Fruit fly (Drosophila melanogaster) whole organism, embryonic: ENCODE data around the gene Acp26Aa.

Source experiments
- CG10209 ChIP-seq: fragments of 200-800 bp; sonication (Bioruptor generic); optimal IDR thresholded peaks from 3 replicates; lab custom pipeline; 2017; ENCODE audit warnings: missing biosample characterization, mild to moderate bottlenecking, missing genetic modification characterization, missing genetic modification reagents
- CG10267 ChIP-seq: fragments of 200-800 bp; sonication (Bioruptor generic); optimal IDR thresholded peaks from 2 replicates; lab custom pipeline; 2018; ENCODE audit warnings: missing biosample characterization, mild to moderate bottlenecking, missing genetic modification characterization, moderate library complexity
- CG10959 ChIP-seq: fragments of 200-800 bp; sonication (Bioruptor generic); IDR thresholded peaks from 2 replicates; pipeline ENCODE4 v1.3.6; 2022; ENCODE audit warnings: missing biosample characterization, missing genetic modification characterization
- CG14860 ChIP-seq: fragments of 200-800 bp; sonication (Bioruptor generic); IDR thresholded peaks from 3 replicates; pipeline ENCODE4 v1.3.6; 2022; ENCODE audit warnings: missing biosample characterization, missing genetic modification characterization; ENCODE audit not compliant: partially characterized antibody
- CG14965 ChIP-seq: fragments of 200-800 bp; sonication (Bioruptor generic); optimal IDR thresholded peaks from 2 replicates; lab custom pipeline; 2016; ENCODE audit warnings: missing biosample characterization, missing genetic modification characterization, borderline replicate concordance
- CG1603 ChIP-seq: fragments of 200-800 bp; sonication (Bioruptor generic); optimal IDR thresholded peaks from 2 replicates; lab custom pipeline; 2019; ENCODE audit warnings: missing biosample characterization, mild to moderate bottlenecking, missing genetic modification characterization, moderate library complexity
- CG17912 ChIP-seq: fragments of 200-800 bp; sonication (Bioruptor generic); optimal IDR thresholded peaks from 2 replicates; lab custom pipeline; 2018; ENCODE audit warnings: missing biosample characterization, mild to moderate bottlenecking, missing genetic modification characterization
- CG18619 ChIP-seq: fragments of 200-800 bp; sonication (Bioruptor generic); optimal IDR thresholded peaks from 3 replicates; lab custom pipeline; 2017; ENCODE audit warnings: missing biosample characterization, mild to moderate bottlenecking, missing genetic modification characterization
- CG2199 ChIP-seq: fragments of 200-800 bp; sonication (Bioruptor generic); IDR thresholded peaks from 3 replicates; pipeline ENCODE4 v1.3.6; 2022; ENCODE audit warnings: missing biosample characterization, missing genetic modification characterization
- CG7928 ChIP-seq: fragments of 200-800 bp; sonication (Bioruptor generic); optimal IDR thresholded peaks from 2 replicates; lab custom pipeline; 2017; ENCODE audit warnings: missing biosample characterization, mild to moderate bottlenecking, missing genetic modification characterization
- CG8089 ChIP-seq: fragments of 200-800 bp; sonication (Bioruptor generic); optimal IDR thresholded peaks from 3 replicates; lab custom pipeline; 2016; ENCODE audit warnings: missing biosample characterization, missing genetic modification characterization
- CG8944 ChIP-seq: fragments of 200-800 bp; sonication (Bioruptor generic); optimal IDR thresholded peaks from 3 replicates; lab custom pipeline; 2016; ENCODE audit warnings: missing biosample characterization, missing genetic modification characterization
- CkIIα-i1 ChIP-seq: fragments of 200-800 bp; sonication (Bioruptor generic); IDR thresholded peaks from 2 replicates; pipeline ENCODE4 v1.3.6; 2022; ENCODE audit warnings: missing biosample characterization, missing genetic modification characterization
- HLHmδ ChIP-seq: fragments of 200-800 bp; sonication (Bioruptor generic); optimal IDR thresholded peaks from 2 replicates; lab custom pipeline; 2018; ENCODE audit warnings: missing biosample characterization, mild to moderate bottlenecking, missing genetic modification characterization, moderate library complexity
- Hr78 ChIP-seq, 2 experiments: fragments of 200-800 bp in 1 of 2; fragments of >200 bp in 1 of 2; sonication (Bioruptor generic) in 1 of 2; optimal IDR thresholded peaks; 2 replicates each; lab custom pipeline; 2017 to 2019; ENCODE audit warnings: missing biosample characterization in 2 of 2, missing genetic modification characterization in 2 of 2, mild to moderate bottlenecking in 1 of 2, moderate library complexity in 1 of 2
- Kr ChIP-seq: fragments of 200-800 bp; sonication (Bioruptor generic); optimal IDR thresholded peaks from 2 replicates; lab custom pipeline; 2017; ENCODE audit warnings: missing biosample characterization, mild to moderate bottlenecking, missing genetic modification characterization
- MTF-1 ChIP-seq: fragments of 200-800 bp; sonication (Bioruptor generic); optimal IDR thresholded peaks from 2 replicates; lab custom pipeline; 2018; ENCODE audit warnings: missing biosample characterization, mild to moderate bottlenecking, missing genetic modification characterization, borderline replicate concordance
- Mad ChIP-seq: fragments of 200-800 bp; sonication (Bioruptor generic); optimal IDR thresholded peaks from 2 replicates; lab custom pipeline; 2016; ENCODE audit warnings: missing biosample characterization, missing genetic modification characterization
- Med ChIP-seq: fragments of 200-800 bp; sonication (Bioruptor generic); peaks from one replicate; lab custom pipeline; 2016; ENCODE audit warnings: missing biosample characterization, missing genetic modification characterization, mild to moderate bottlenecking, inconsistent platforms, moderate library complexity
- Neu2 ChIP-seq: fragments of 200-800 bp; sonication (Bioruptor generic); optimal IDR thresholded peaks from 3 replicates; lab custom pipeline; 2016; ENCODE audit warnings: missing biosample characterization, missing genetic modification characterization, borderline replicate concordance
- Nf-YB ChIP-seq: fragments of 200-800 bp; sonication (Bioruptor generic); optimal IDR thresholded peaks from 3 replicates; lab custom pipeline; 2019; ENCODE audit warnings: missing biosample characterization, mild to moderate bottlenecking, missing genetic modification characterization, moderate library complexity
- Pdp1 ChIP-seq, 2 experiments: fragments of 200-800 bp; sonication (Bioruptor generic); optimal IDR thresholded peaks; 3 replicates each; lab custom pipeline; 2016; ENCODE audit warnings: missing biosample characterization in 2 of 2, missing genetic modification characterization in 2 of 2, mild to moderate bottlenecking in 1 of 2, moderate library complexity in 1 of 2
- Vsx1 ChIP-seq: fragments of 200-800 bp; sonication (Bioruptor generic); optimal IDR thresholded peaks from 2 replicates; lab custom pipeline; 2017; ENCODE audit warnings: missing biosample characterization, mild to moderate bottlenecking, missing genetic modification characterization, missing genetic modification reagents
- ac ChIP-seq: fragments of 200-800 bp; sonication (Bioruptor generic); optimal IDR thresholded peaks from 3 replicates; lab custom pipeline; 2017; ENCODE audit warnings: missing biosample characterization, mild to moderate bottlenecking, missing genetic modification characterization
- ara ChIP-seq: fragments of 200-800 bp; sonication (Bioruptor generic); IDR thresholded peaks from 2 replicates; pipeline ENCODE4 v1.3.6; 2022; ENCODE audit warnings: missing biosample characterization, missing genetic modification characterization
- btn ChIP-seq: fragments of 200-800 bp; sonication (Bioruptor generic); optimal IDR thresholded peaks from 2 replicates; lab custom pipeline; 2016; ENCODE audit warnings: missing biosample characterization, missing genetic modification characterization
- crol ChIP-seq: fragments of 200-800 bp; sonication (Bioruptor generic); IDR thresholded peaks from 2 replicates; pipeline ENCODE4 v1.3.6; 2022; ENCODE audit warnings: missing biosample characterization, missing genetic modification characterization
- gsb-n ChIP-seq: fragments of 200-800 bp; sonication (Bioruptor generic); optimal IDR thresholded peaks from 3 replicates; lab custom pipeline; 2018; ENCODE audit warnings: missing biosample characterization, mild to moderate bottlenecking, missing genetic modification characterization
- kah ChIP-seq: fragments of 200-800 bp; sonication (Bioruptor generic); optimal IDR thresholded peaks from 2 replicates; lab custom pipeline; 2018; ENCODE audit warnings: missing biosample characterization, mild to moderate bottlenecking, missing genetic modification characterization
- org-1 ChIP-seq: fragments of 200-800 bp; sonication (Bioruptor generic); optimal IDR thresholded peaks from 2 replicates; lab custom pipeline; 2017; ENCODE audit warnings: missing biosample characterization, missing genetic modification characterization
- prd ChIP-seq, 3 experiments: fragments of >200 bp in 2 of 3; fragments of 200-800 bp in 1 of 3; sonication (Bioruptor generic) in 1 of 3; optimal IDR thresholded peaks in 2 of 3; IDR thresholded peaks in 1 of 3; 2 replicates in 2 of 3; 3 replicates in 1 of 3; pipeline versions ENCODE4 v1.3.6 to Lab custom; 2017 to 2022; ENCODE audit warnings: missing biosample characterization in 1 of 3, missing genetic modification characterization in 1 of 3
- pros ChIP-seq: fragments of 200-800 bp; sonication (Bioruptor generic); optimal IDR thresholded peaks from 3 replicates; lab custom pipeline; 2019; ENCODE audit warnings: missing biosample characterization, mild to moderate bottlenecking, missing genetic modification characterization, moderate library complexity
- psq ChIP-seq: fragments of 200-800 bp; sonication (Bioruptor generic); optimal IDR thresholded peaks from 2 replicates; lab custom pipeline; 2017; ENCODE audit warnings: missing biosample characterization, missing genetic modification characterization
- sd ChIP-seq: fragments of 200-800 bp; sonication (Bioruptor generic); optimal IDR thresholded peaks from 3 replicates; lab custom pipeline; 2018; ENCODE audit warnings: missing biosample characterization, mild to moderate bottlenecking, missing genetic modification characterization, moderate library complexity
- tll ChIP-seq, 2 experiments: fragments of 200-800 bp in 1 of 2; fragments of >200 bp in 1 of 2; sonication (Bioruptor generic) in 1 of 2; optimal IDR thresholded peaks; 2 replicates each; lab custom pipeline; 2017 to 2019; ENCODE audit warnings: missing biosample characterization in 2 of 2, missing genetic modification characterization in 2 of 2, mild to moderate bottlenecking in 1 of 2, moderate library complexity in 1 of 2
- twi ChIP-seq: fragments of 200-800 bp; optimal IDR thresholded peaks from 2 replicates; lab custom pipeline; 2019; ENCODE audit warnings: missing biosample characterization, mild to moderate bottlenecking, missing genetic modification characterization, moderate library complexity
- unc-4 ChIP-seq: fragments of 200-800 bp; sonication (Bioruptor generic); IDR thresholded peaks from 2 replicates; pipeline ENCODE4 v1.3.6; 2022; ENCODE audit warnings: missing biosample characterization, missing genetic modification characterization; ENCODE audit not compliant: partially characterized antibody
- zen ChIP-seq: fragments of 200-800 bp; sonication (Bioruptor generic); optimal IDR thresholded peaks from 3 replicates; lab custom pipeline; 2018; ENCODE audit warnings: missing biosample characterization, mild to moderate bottlenecking, missing genetic modification characterization, moderate library complexity

Acp26Aa gene

DNA sequence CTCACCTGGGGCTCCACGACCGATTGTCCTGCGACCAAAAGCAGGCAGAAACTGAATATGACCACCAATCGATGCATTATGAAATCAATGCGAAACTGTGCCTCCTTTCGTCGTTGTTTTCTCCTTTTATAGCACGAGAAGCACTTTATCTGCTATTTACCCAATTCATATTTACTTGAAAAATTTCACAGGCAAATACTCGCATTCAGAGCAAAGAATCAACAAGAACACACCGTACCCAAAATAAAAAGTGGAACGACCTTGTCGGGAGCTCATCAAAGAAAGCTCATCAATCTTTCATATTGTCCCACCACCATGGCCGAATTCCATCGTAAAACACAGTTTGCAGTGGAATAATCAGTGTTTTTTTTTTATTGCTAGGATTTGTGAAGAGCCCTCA, 10.9 kb upstream of the Acp26Aa start, which contains the start of gene CG9021 (continued):
- TF ChIP-seq CG8944 (GFP tag; lab: Kevin White, UChicago) (no peak), Vsx1 (GFP tag; lab: Kevin White, UChicago) (no peak), CG8089 (GFP tag; lab: Kevin White, UChicago) (no peak), CkIIα-i1 (GFP tag; lab: Robert Waterston, UW) (no peak)

DNA sequence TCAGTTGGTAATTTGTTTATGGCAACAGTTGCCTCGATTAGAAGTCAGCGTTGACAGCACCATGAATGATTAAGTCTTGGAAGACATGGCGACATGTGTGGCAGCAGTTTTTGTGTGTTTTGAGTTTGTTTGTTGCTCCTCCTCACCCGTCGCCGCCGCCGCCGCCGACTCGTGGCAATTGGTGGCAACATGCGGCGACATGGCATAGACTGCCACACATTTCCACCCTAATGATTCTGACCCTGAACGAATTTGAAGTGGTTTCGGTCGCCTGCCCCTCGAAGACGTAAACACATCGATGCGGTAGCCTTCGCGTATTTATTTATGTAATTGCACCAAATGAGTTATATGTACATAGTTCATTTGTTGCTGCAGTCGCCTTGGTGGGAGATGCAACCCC, 9.2 kb upstream of the Acp26Aa start:
- TF ChIP-seq CG14860, result no peak
- TF ChIP-seq CG1603 (tag; lab: Kevin White, UChicago), result no peak
- no peak for TF ChIP-seq sd
- TF ChIP-seq org-1 (GFP tag; lab: Kevin White, UChicago), result peak; percentile 1
- TF ChIP-seq ac (GFP tag; lab: Kevin White, UChicago), result no peak
- TF ChIP-seq gsb-n, result peak; percentile 58
- TF ChIP-seq CG7928, result no peak
- TF ChIP-seq pros (GFP tag; lab: Kevin White, UChicago), result peak; percentile 80
- TF ChIP-seq CG10209 (GFP tag; lab: Kevin White, UChicago), result no peak
- no peak for TF ChIP-seq CG18619 (GFP tag; lab: Kevin White, UChicago)
- peak; percentile 27 for TF ChIP-seq Med (GFP tag; lab: Kevin White, UChicago)
- no peak for TF ChIP-seq unc-4
- 0 out of 3 replicates have a peak, but pooled peaks have one; percentile 18 for TF ChIP-seq CG2199 (GFP tag; lab: Robert Waterston, UW)
- no peak for TF ChIP-seq CG10267 (tag; lab: Kevin White, UChicago)
- TF ChIP-seq tll (GFP tag; optimal IDR thresholded peaks at IDR 0.05; lab: Kevin White, UChicago), result peak in 1 of 2 experiments; percentile 41
- peak; percentile 34 for TF ChIP-seq HLHmδ (GFP tag; lab: Kevin White, UChicago)
- peak in 1 of 2 experiments; percentile 38 for TF ChIP-seq Pdp1 (GFP tag; optimal IDR thresholded peaks at IDR 0.05; lab: Kevin White, UChicago)
- no peak for TF ChIP-seq prd (optimal IDR thresholded peaks at IDR 0.05; lab: Kevin White, UChicago)
- peak; percentile 27; the same call in 1 of the 3 replicates for TF ChIP-seq prd (GFP tag; IDR thresholded peaks at IDR 0.05; lab: Robert Waterston, UW)
- TF ChIP-seq CG10959, result no peak
- no peak for TF ChIP-seq Nf-YB (GFP tag; lab: Kevin White, UChicago)
- TF ChIP-seq twi (tag; lab: Kevin White, UChicago), result peak; percentile 85
- no peak for TF ChIP-seq Mad (GFP tag; lab: Kevin White, UChicago)
- no peak for TF ChIP-seq CG14965 (GFP tag; lab: Kevin White, UChicago)
- no peak for TF ChIP-seq btn (GFP tag; lab: Kevin White, UChicago)
- peak in 1 of 2 experiments; percentile 3 for TF ChIP-seq Hr78 (GFP tag; optimal IDR thresholded peaks at IDR 0.05; lab: Kevin White, UChicago)
- no peak for TF ChIP-seq psq (GFP tag; lab: Kevin White, UChicago)
- TF ChIP-seq Kr (GFP tag; lab: Kevin White, UChicago), result peak; percentile 17
- TF ChIP-seq kah (GFP tag; lab: Kevin White, UChicago), result peak; percentile 25
- TF ChIP-seq CG17912 (GFP tag; lab: Kevin White, UChicago), result no peak
- TF ChIP-seq zen (tag; lab: Kevin White, UChicago), result peak; percentile 78
- TF ChIP-seq ara (GFP tag; lab: Robert Waterston, UW), result 0 out of 2 replicates have a peak, but pooled peaks have one; percentile 6
- TF ChIP-seq MTF-1, result no peak
- peak; percentile 64 for TF ChIP-seq crol (GFP tag; lab: Robert Waterston, UW)
- TF ChIP-seq Neu2 (GFP tag; lab: Kevin White, UChicago), result peak; percentile 25
